Worm (Caenorhabditis elegans): ENCODE data around the gene C30A5.10.

The C30A5.10 gene

ce11 chrIII:8163788-8164423, 45.8 kb downstream of the C30A5.10 start, which contains the start of gene prp-8 (continued):
- TF ChIP-seq daf-8 (GFP tag; IDR thresholded peaks at IDR 0.05) (no peak), hif-1 (tag; optimal IDR thresholded peaks at IDR 0.05) (peak in 1 of 2 experiments; percentile 80), mxl-3 (GFP tag; optimal IDR thresholded peaks at IDR 0.05) (peak; percentile 67), lim-7 (GFP tag; IDR thresholded peaks at IDR 0.05) (no peak), nhr-237 (tag; optimal IDR thresholded peaks at IDR 0.05) (no peak), ces-1 (GFP tag; optimal IDR thresholded peaks at IDR 0.05) (no peak), tra-1 (GFP tag; IDR thresholded peaks at IDR 0.05) (0 out of 2 replicates have a peak, but pooled peaks have one; percentile 43), vab-7 (GFP tag; IDR thresholded peaks at IDR 0.05) (peak; percentile 26; the same call in 1 of the 2 replicates), lin-15B (tag; optimal IDR thresholded peaks at IDR 0.05) (peak; percentile 29), mes-2 (tag; optimal IDR thresholded peaks at IDR 0.05; ENCODE audit: poor library complexity, severe bottlenecking) (peak; percentile 95), lin-38 (GFP tag; IDR thresholded peaks at IDR 0.05) (peak; percentile 79), nhr-76 (tag; optimal IDR thresholded peaks at IDR 0.05) (no peak), lin-13 (GFP tag; optimal IDR thresholded peaks at IDR 0.05) (peak; percentile 88), dmd-6 (GFP tag; IDR thresholded peaks at IDR 0.05) (peak; percentile 68), Y48G9A.11 (GFP tag; IDR thresholded peaks at IDR 0.05) (peak; percentile 95), fos-1 (tag; optimal IDR thresholded peaks at IDR 0.05) (no peak), dve-1 (tag; optimal IDR thresholded peaks at IDR 0.05; ENCODE audit: insufficient read depth) (peak; percentile 92), daf-12 (tag; optimal IDR thresholded peaks at IDR 0.05) (no peak), Y5F2A.4 (GFP tag; optimal IDR thresholded peaks at IDR 0.05) (no peak), Y105C5A.15 (GFP tag; IDR thresholded peaks at IDR 0.05) (no peak), lin-29 (GFP tag; IDR thresholded peaks at IDR 0.05) (no peak), ceh-82 (tag; optimal IDR thresholded peaks at IDR 0.05) (no peak), dpl-1 (GFP tag; optimal IDR thresholded peaks at IDR 0.05) (peak; percentile 91), sdz-12 (GFP tag; optimal IDR thresholded peaks at IDR 0.05) (no peak), lin-1 (GFP tag; IDR thresholded peaks at IDR 0.05) (0 out of 2 replicates have a peak, but pooled peaks have one; percentile 32), nhr-102 (tag; optimal IDR thresholded peaks at IDR 0.05) (peak; percentile 20), snpc-4 (tag; optimal IDR thresholded peaks at IDR 0.05) (no peak), ZK546.5 (tag; optimal IDR thresholded peaks at IDR 0.05) (peak in 1 of 2 experiments; percentile 94), ceh-32 (tag; optimal IDR thresholded peaks at IDR 0.05; ENCODE audit: poor library complexity) (no peak), nhr-42 (GFP tag; IDR thresholded peaks at IDR 0.05) (0 out of 2 replicates have a peak, but pooled peaks have one; percentile 26), nhr-6 (tag; optimal IDR thresholded peaks at IDR 0.05) (peak; percentile 89)

ce11 chrIII:8163283-8163682, 46.4 kb downstream of the C30A5.10 start, which contains the start of gene bath-42:
Gene bath-42, minus strand, starts transcription at chrIII:8163383.
- TF ChIP-seq egl-27 (tag; optimal IDR thresholded peaks at IDR 0.05) = no peak
- TF ChIP-seq lin-1 (GFP tag; IDR thresholded peaks at IDR 0.05) = no peak
- TF ChIP-seq T20F7.1 (GFP tag; optimal IDR thresholded peaks at IDR 0.05) = no peak
- no peak for TF ChIP-seq unc-39 (tag; optimal IDR thresholded peaks at IDR 0.05)
- TF ChIP-seq tag-97 (GFP tag; IDR thresholded peaks at IDR 0.05) = no peak
- TF ChIP-seq Y5F2A.4 (GFP tag; optimal IDR thresholded peaks at IDR 0.05) = no peak
- TF ChIP-seq tra-1 (GFP tag; IDR thresholded peaks at IDR 0.05) = no peak

ce11 chrIII:8161238-8161637, 48.4 kb downstream of the C30A5.10 start, which contains the start of gene inpp-5K:
Gene inpp-5K, minus strand, starts transcription at chrIII:8161338.
- no peak for TF ChIP-seq pqm-1 (tag; optimal IDR thresholded peaks at IDR 0.05)
- TF ChIP-seq T20F7.1 (GFP tag; optimal IDR thresholded peaks at IDR 0.05) = peak; percentile 6

All from whole organism, L4 larva.